Fruit fly (Drosophila melanogaster) whole organism, prepupa: Measurements from ENCODE around the gene CG15382.

Experiments
- CG6276 ChIP-seq: fragments of 200-800 bp; sonication (Bioruptor generic); optimal IDR thresholded peaks from 2 replicates; lab custom pipeline; 2017; ENCODE audit warnings: missing biosample characterization, mild to moderate bottlenecking, missing genetic modification characterization
- CG8319 ChIP-seq: fragments of 200-800 bp; sonication (Bioruptor generic); optimal IDR thresholded peaks from 3 replicates; lab custom pipeline; 2016; ENCODE audit warnings: missing biosample characterization, missing genetic modification characterization
- Lpt ChIP-seq: fragments of 200-800 bp; sonication (Bioruptor generic); optimal IDR thresholded peaks from 3 replicates; lab custom pipeline; 2016; ENCODE audit warnings: missing biosample characterization, missing genetic modification characterization
- Sox14 ChIP-seq: fragments of 200-800 bp; sonication (Bioruptor generic); optimal IDR thresholded peaks from 3 replicates; lab custom pipeline; 2016; ENCODE audit warnings: missing biosample characterization, missing genetic modification characterization

DNA sequence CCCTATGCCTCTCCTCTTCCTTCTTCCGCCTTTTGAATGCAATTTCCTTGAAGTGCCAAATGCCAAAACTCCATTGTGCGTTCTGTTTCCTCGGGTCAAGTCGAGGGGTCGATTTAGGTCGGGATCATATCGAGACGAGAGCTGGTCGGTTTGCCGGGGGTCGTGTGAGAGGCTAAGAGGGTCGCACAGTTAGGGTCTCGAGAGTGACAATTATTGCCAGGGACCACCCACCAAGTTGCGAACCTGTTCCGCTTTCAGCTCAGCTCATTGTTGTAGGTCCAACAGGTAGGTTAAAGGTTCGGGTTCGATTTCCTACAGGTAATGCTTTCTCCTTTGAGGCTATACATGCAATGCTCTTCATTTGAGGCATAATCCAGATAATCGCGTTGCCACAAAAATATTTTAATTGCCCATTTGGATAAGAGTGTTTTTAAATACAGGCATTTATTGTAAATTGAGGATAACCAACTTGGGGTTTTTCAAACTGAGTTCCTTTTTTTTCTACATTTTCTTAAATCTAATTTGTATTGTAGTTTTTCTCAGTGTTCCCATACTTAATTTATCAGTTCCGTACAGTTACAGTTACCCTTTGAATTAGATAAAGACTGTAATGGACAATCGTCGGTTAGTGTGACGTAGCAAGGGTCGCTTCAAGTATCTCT lies 17.0 kb downstream of the CG15382 start:
- TF ChIP-seq Sox14 (GFP tag; lab: Kevin White, UChicago) (no peak), Lpt (no peak), CG6276 (GFP tag; lab: Kevin White, UChicago) (no peak), CG8319 (GFP tag; lab: Kevin White, UChicago) (no peak)
